Worm (Caenorhabditis elegans) whole organism, L2 larva: ENCODE data around the gene F38C2.1.
A peak's percentile ranks its signal among the peaks of the same experiment; 100 is the strongest.

ENCODE experiments used
- C34F6.9 ChIP-seq: fragments of 150-350 bp; optimal IDR thresholded peaks from 2 replicates; lab custom pipeline; 2014; ENCODE audit warnings: missing biosample characterization, missing genetic modification characterization
- R02D3.7 ChIP-seq: fragments of 150-350 bp; optimal IDR thresholded peaks from 2 replicates; lab custom pipeline; 2014; ENCODE audit warnings: missing biosample characterization, missing genetic modification characterization
- Y55F3AM.14 ChIP-seq: fragments of 200-800 bp; sonication (Bioruptor generic); optimal IDR thresholded peaks from 2 replicates; lab custom pipeline; 2018; ENCODE audit warnings: mild to moderate bottlenecking, missing genetic modification characterization, missing compliant biosample characterization
- ZK546.5 ChIP-seq: sonication (generic microtip); optimal IDR thresholded peaks from 2 replicates; lab custom pipeline; 2017; ENCODE audit warnings: missing biosample characterization, missing genetic modification characterization
- aly-2 ChIP-seq: fragments of 150-350 bp; optimal IDR thresholded peaks from 2 replicates; lab custom pipeline; 2014; ENCODE audit warnings: missing biosample characterization, missing genetic modification characterization
- ama-1 ChIP-seq: fragments of 150-350 bp; optimal IDR thresholded peaks from 2 replicates; lab custom pipeline; 2018; ENCODE audit warnings: inconsistent platforms
- blmp-1 ChIP-seq: sonication (generic microtip); optimal IDR thresholded peaks from 2 replicates; lab custom pipeline; 2017; ENCODE audit warnings: missing genetic modification characterization, mild to moderate bottlenecking, missing compliant biosample characterization, antibody characterized with exemption, moderate library complexity; ENCODE audit not compliant: insufficient read depth
- ceh-16 ChIP-seq: fragments of 150-350 bp; optimal IDR thresholded peaks from 2 replicates; lab custom pipeline; 2014; ENCODE audit warnings: missing biosample characterization, missing genetic modification characterization
- ceh-82 ChIP-seq: fragments of 150-350 bp; optimal IDR thresholded peaks from 2 replicates; lab custom pipeline; 2014; ENCODE audit warnings: missing biosample characterization, missing genetic modification characterization
- crh-2 ChIP-seq: sonication (generic microtip); optimal IDR thresholded peaks from 2 replicates; lab custom pipeline; 2017; ENCODE audit warnings: missing biosample characterization, missing genetic modification characterization
- elt-1 ChIP-seq: fragments of 150-350 bp; optimal IDR thresholded peaks from 2 replicates; lab custom pipeline; 2014; ENCODE audit warnings: missing biosample characterization, missing genetic modification characterization
- elt-3 ChIP-seq: sonication (generic microtip); optimal IDR thresholded peaks from 2 replicates; lab custom pipeline; 2017; ENCODE audit warnings: missing biosample characterization, missing genetic modification characterization
- fos-1 ChIP-seq: fragments of 150-350 bp; optimal IDR thresholded peaks from 2 replicates; lab custom pipeline; 2014; ENCODE audit warnings: missing biosample characterization, missing genetic modification characterization
- gmeb-1 ChIP-seq: fragments of 150-350 bp; optimal IDR thresholded peaks from 2 replicates; lab custom pipeline; 2014; ENCODE audit warnings: missing biosample characterization, missing genetic modification characterization
- lin-11 ChIP-seq: fragments of 150-350 bp; sonication (generic microtip); optimal IDR thresholded peaks from 2 replicates; lab custom pipeline; 2014; ENCODE audit warnings: missing biosample characterization, missing genetic modification characterization, inconsistent platforms, mixed read lengths
- lin-13 ChIP-seq: fragments of 150-350 bp; optimal IDR thresholded peaks from 2 replicates; lab custom pipeline; 2014; ENCODE audit warnings: missing biosample characterization, missing genetic modification reagents, missing genetic modification characterization
- lin-39 ChIP-seq: fragments of 150-350 bp; optimal IDR thresholded peaks from 2 replicates; lab custom pipeline; 2014; ENCODE audit warnings: missing biosample characterization, missing genetic modification reagents, missing genetic modification characterization
- mab-5 ChIP-seq: fragments of 150-350 bp; optimal IDR thresholded peaks from 2 replicates; lab custom pipeline; 2014; ENCODE audit warnings: missing biosample characterization, missing genetic modification characterization
- mbf-1 ChIP-seq: sonication (generic microtip); optimal IDR thresholded peaks from 2 replicates; lab custom pipeline; 2017; ENCODE audit warnings: missing biosample characterization, missing genetic modification characterization
- mdl-1 ChIP-seq, 2 experiments: fragments of 150-350 bp in 1 of 2; sonication (generic microtip) in 1 of 2; optimal IDR thresholded peaks; 2 replicates each; lab custom pipeline; 2017; ENCODE audit warnings: missing biosample characterization in 2 of 2, missing genetic modification characterization in 2 of 2
- nhr-10 ChIP-seq: sonication (generic microtip); optimal IDR thresholded peaks from 2 replicates; lab custom pipeline; 2017; ENCODE audit warnings: missing biosample characterization, missing genetic modification characterization
- nhr-11 ChIP-seq: fragments of 150-350 bp; optimal IDR thresholded peaks from 2 replicates; lab custom pipeline; 2014; ENCODE audit warnings: missing biosample characterization, missing genetic modification characterization
- nhr-12 ChIP-seq: fragments of 150-350 bp; optimal IDR thresholded peaks from 2 replicates; lab custom pipeline; 2014; ENCODE audit warnings: missing biosample characterization, missing genetic modification characterization
- nhr-21 ChIP-seq: fragments of 150-350 bp; optimal IDR thresholded peaks from 2 replicates; lab custom pipeline; 2014; ENCODE audit warnings: missing biosample characterization, missing genetic modification characterization
- nhr-23 ChIP-seq: fragments of 150-350 bp; optimal IDR thresholded peaks from 2 replicates; lab custom pipeline; 2014; ENCODE audit warnings: missing biosample characterization, missing genetic modification reagents, missing genetic modification characterization
- nhr-237 ChIP-seq: fragments of 150-350 bp; optimal IDR thresholded peaks from 2 replicates; lab custom pipeline; 2014; ENCODE audit warnings: missing biosample characterization, missing genetic modification characterization
- nhr-25 ChIP-seq: fragments of 150-350 bp; sonication (generic microtip); optimal IDR thresholded peaks from 3 replicates; lab custom pipeline; 2014; ENCODE audit warnings: missing biosample characterization, missing genetic modification characterization
- nhr-6 ChIP-seq: fragments of 150-350 bp; optimal IDR thresholded peaks from 2 replicates; lab custom pipeline; 2014; ENCODE audit warnings: missing biosample characterization, missing genetic modification characterization
- nhr-77 ChIP-seq: fragments of 150-350 bp; optimal IDR thresholded peaks from 2 replicates; lab custom pipeline; 2014; ENCODE audit warnings: missing biosample characterization, missing genetic modification characterization
- peb-1 ChIP-seq: fragments of 150-350 bp; optimal IDR thresholded peaks from 2 replicates; lab custom pipeline; 2014; ENCODE audit warnings: missing biosample characterization, missing genetic modification characterization
- sem-4 ChIP-seq: fragments of 150-350 bp; optimal IDR thresholded peaks from 2 replicates; lab custom pipeline; 2014; ENCODE audit warnings: missing biosample characterization, missing genetic modification reagents, missing genetic modification characterization
- skn-1 ChIP-seq: sonication (generic microtip); optimal IDR thresholded peaks from 2 replicates; lab custom pipeline; 2017; ENCODE audit warnings: missing biosample characterization, missing genetic modification characterization
- sma-3 ChIP-seq: sonication (generic microtip); optimal IDR thresholded peaks from 2 replicates; lab custom pipeline; 2016; ENCODE audit warnings: missing genetic modification reagents, missing genetic modification characterization, missing compliant biosample characterization
- sma-9 ChIP-seq, 2 experiments: fragments of 150-350 bp in 1 of 2; sonication (generic microtip) in 1 of 2; optimal IDR thresholded peaks; 2 replicates each; lab custom pipeline; 2014 to 2016; ENCODE audit warnings: missing genetic modification characterization in 2 of 2, mild to moderate bottlenecking in 1 of 2, missing biosample characterization in 1 of 2, missing compliant biosample characterization in 1 of 2, missing genetic modification reagents in 1 of 2, moderate library complexity in 1 of 2
- snpc-4 ChIP-seq: fragments of 150-350 bp; optimal IDR thresholded peaks from 2 replicates; lab custom pipeline; 2014; ENCODE audit warnings: missing biosample characterization, missing genetic modification characterization
- unc-39 ChIP-seq: fragments of 150-350 bp; optimal IDR thresholded peaks from 2 replicates; lab custom pipeline; 2014; ENCODE audit warnings: missing biosample characterization, missing genetic modification characterization
- unc-62 ChIP-seq: fragments of 150-350 bp; optimal IDR thresholded peaks from 2 replicates; lab custom pipeline; 2014; ENCODE audit warnings: missing biosample characterization, missing genetic modification reagents, missing genetic modification characterization
- zag-1 ChIP-seq: fragments of 150-350 bp; optimal IDR thresholded peaks from 2 replicates; lab custom pipeline; 2014; ENCODE audit warnings: missing biosample characterization, missing genetic modification characterization
- ztf-4 ChIP-seq: fragments of 150-350 bp; optimal IDR thresholded peaks from 2 replicates; lab custom pipeline; 2014; ENCODE audit warnings: missing biosample characterization, missing genetic modification characterization

Gene F38C2.1

ce11 chrIV:16247131-16247530 lies at the start of gene F38C2.1:
TSS of gene F38C2.1 (plus strand) at chrIV:16247431.
- TF ChIP-seq nhr-12 (tag; lab: Kevin White, UChicago) (no peak), lin-11 (tag; lab: Kevin White, UChicago) (no peak), nhr-11 (no peak), unc-62 (GFP tag; lab: Kevin White, UChicago) (no peak), nhr-21 (tag; lab: Kevin White, UChicago) (no peak), mbf-1 (tag; lab: Kevin White, UChicago) (no peak), gmeb-1 (no peak), aly-2 (no peak)

- TF ChIP-seq nhr-77 (tag; lab: Kevin White, UChicago): no peak
- TF ChIP-seq sma-3 (GFP tag; lab: Kevin White, UChicago): no peak
Measured at ce11 chrIV:16199831-16200230, 47.4 kb upstream of the F38C2.1 start.

- no peak for TF ChIP-seq elt-1 (tag; lab: Kevin White, UChicago)
- TF ChIP-seq fos-1 (tag; lab: Kevin White, UChicago): no peak
- no peak for TF ChIP-seq peb-1 (tag; lab: Kevin White, UChicago)
- TF ChIP-seq C34F6.9 (tag; lab: Kevin White, UChicago): no peak
- no peak for TF ChIP-seq nhr-25
- TF ChIP-seq ceh-16 (tag; lab: Kevin White, UChicago): no peak
Measured at ce11 chrIV:16202074-16202473, 45.2 kb upstream of the F38C2.1 start, which contains the start of gene H25K10.1. TSS of gene H25K10.1 (plus strand) at chrIV:16202374.

ce11 chrIV:16203373-16203772 lies 43.9 kb upstream of the F38C2.1 start:
- TF ChIP-seq nhr-77 (tag; lab: Kevin White, UChicago) (no peak), sma-9 (GFP tag; optimal IDR thresholded peaks at IDR 0.05; lab: Kevin White, UChicago) (peak; percentile 68), sma-9 (tag; optimal IDR thresholded peaks at IDR 0.05; lab: Kevin White, UChicago) (no peak), skn-1 (tag; lab: Kevin White, UChicago) (peak; percentile 62), fos-1 (tag; lab: Kevin White, UChicago) (peak; percentile 68), nhr-23 (no peak), unc-62 (GFP tag; lab: Kevin White, UChicago) (no peak), aly-2 (no peak), gmeb-1 (no peak), nhr-25 (no peak), crh-2 (tag; lab: Kevin White, UChicago) (peak; percentile 28), sem-4 (tag; lab: Kevin White, UChicago) (no peak), ama-1 (lab: Kevin White, UChicago) (no peak), nhr-10 (no peak), R02D3.7 (tag; lab: Kevin White, UChicago) (no peak), zag-1 (tag; lab: Kevin White, UChicago) (no peak), lin-11 (tag; lab: Kevin White, UChicago) (no peak), ceh-82 (tag; lab: Kevin White, UChicago) (no peak), lin-13 (GFP tag; lab: Kevin White, UChicago) (no peak), elt-3 (tag; lab: Kevin White, UChicago) (no peak), C34F6.9 (tag; lab: Kevin White, UChicago) (no peak), nhr-6 (tag; lab: Kevin White, UChicago) (no peak)

ce11 chrIV:16210913-16211312 lies 36.3 kb upstream of the F38C2.1 start, which contains the start of gene H25K10.2:
TSS of gene H25K10.2 (minus strand) at chrIV:16211013.
- TF ChIP-seq ZK546.5 (no peak), ceh-16 (tag; lab: Kevin White, UChicago) (no peak), lin-39 (tag; lab: Kevin White, UChicago) (no peak), fos-1 (tag; lab: Kevin White, UChicago) (no peak), mab-5 (tag; lab: Kevin White, UChicago) (no peak), ztf-4 (tag; lab: Kevin White, UChicago) (no peak), snpc-4 (tag; lab: Kevin White, UChicago) (no peak), zag-1 (tag; lab: Kevin White, UChicago) (no peak), ama-1 (lab: Kevin White, UChicago) (no peak), mdl-1 (tag; optimal IDR thresholded peaks at IDR 0.05; lab: Kevin White, UChicago) (no peak), mbf-1 (tag; lab: Kevin White, UChicago) (no peak), elt-1 (tag; lab: Kevin White, UChicago) (no peak), C34F6.9 (tag; lab: Kevin White, UChicago) (no peak), Y55F3AM.14 (GFP tag; lab: Kevin White, UChicago) (no peak), nhr-237 (tag; lab: Kevin White, UChicago) (no peak), unc-39 (tag; lab: Kevin White, UChicago) (no peak), nhr-77 (tag; lab: Kevin White, UChicago) (no peak), ceh-82 (tag; lab: Kevin White, UChicago) (no peak), blmp-1 (tag; lab: Kevin White, UChicago) (no peak), nhr-21 (tag; lab: Kevin White, UChicago) (no peak)
